Worm (Caenorhabditis elegans) whole organism, young adult: ENCODE results near the gene C18D11.7.

Experiments used
- B0035.1 ChIP-seq: sonication (generic microtip); optimal IDR thresholded peaks from 2 replicates; lab custom pipeline; 2016; ENCODE audit warnings: missing genetic modification characterization, mild to moderate bottlenecking, missing compliant biosample characterization, missing genotype, missing genetic modification reagents
- B0261.1 ChIP-seq: sonication (generic microtip); optimal IDR thresholded peaks from 2 replicates; lab custom pipeline; 2016; ENCODE audit warnings: mild to moderate bottlenecking, missing genetic modification characterization, moderate library complexity, missing compliant biosample characterization
- B0336.3 ChIP-seq: fragments of 200-800 bp; sonication (Bioruptor generic); IDR thresholded peaks from 2 replicates; pipeline ENCODE4 v1.3.6; 2022; ENCODE audit warnings: missing genetic modification characterization, missing compliant biosample characterization
- F22D6.2 ChIP-seq: sonication (generic microtip); optimal IDR thresholded peaks from 2 replicates; lab custom pipeline; 2016; ENCODE audit warnings: mild to moderate bottlenecking, missing genetic modification characterization, missing compliant biosample characterization
- F37B4.10 ChIP-seq: fragments of 200-800 bp; sonication (Bioruptor generic); IDR thresholded peaks from 2 replicates; pipeline ENCODE4 v1.3.6; 2022; ENCODE audit warnings: missing genetic modification characterization, missing compliant biosample characterization
- F57A8.1 ChIP-seq: fragments of 200-800 bp; sonication (Bioruptor generic); optimal IDR thresholded peaks from 2 replicates; lab custom pipeline; 2018; ENCODE audit warnings: mild to moderate bottlenecking, missing genetic modification characterization, moderate library complexity, missing compliant biosample characterization
- K11D2.4 ChIP-seq: fragments of 200-800 bp; sonication (Bioruptor generic); IDR thresholded peaks from 2 replicates; pipeline ENCODE4 v1.3.6; 2022; ENCODE audit warnings: missing genetic modification reagents, missing genetic modification characterization, missing compliant biosample characterization
- K12H6.12 ChIP-seq: fragments of 200-800 bp; sonication (Bioruptor generic); optimal IDR thresholded peaks from 2 replicates; lab custom pipeline; 2018; ENCODE audit warnings: mild to moderate bottlenecking, missing genetic modification characterization, missing compliant biosample characterization
- Y53F4B.3 ChIP-seq: fragments of 200-800 bp; sonication (Bioruptor generic); IDR thresholded peaks from 2 replicates; pipeline ENCODE4 v1.3.6; 2022; ENCODE audit warnings: missing genetic modification reagents, missing genetic modification characterization, missing compliant biosample characterization
- Y67H2A.10 ChIP-seq: fragments of 200-800 bp; sonication (Bioruptor generic); conservative IDR thresholded peaks from 2 replicates; pipeline ENCODE4 v1.3.6; 2022; ENCODE audit warnings: missing genetic modification reagents, missing genetic modification characterization, missing compliant biosample characterization
- Y79H2A.3 ChIP-seq: fragments of 200-800 bp; sonication (Bioruptor generic); conservative IDR thresholded peaks from 2 replicates; pipeline ENCODE4 v1.3.6; 2022; ENCODE audit warnings: missing genetic modification reagents, missing genetic modification characterization, missing compliant biosample characterization
- ama-1 ChIP-seq, 3 experiments: fragments of 150-350 bp in 1 of 3; sonication (generic microtip) in 2 of 3; optimal IDR thresholded peaks; 2 replicates each; lab custom pipeline; 2014 to 2018; ENCODE audit warnings: missing biosample characterization in 2 of 3, missing genetic modification characterization in 2 of 3, missing genetic modification reagents in 2 of 3
- aptf-2 ChIP-seq: fragments of 200-800 bp; sonication (Bioruptor generic); conservative IDR thresholded peaks from 2 replicates; pipeline ENCODE4 v1.3.6; 2022; ENCODE audit warnings: missing genetic modification reagents, missing genetic modification characterization, missing compliant biosample characterization
- aptf-3 ChIP-seq: fragments of 200-800 bp; sonication (Bioruptor generic); IDR thresholded peaks from 2 replicates; pipeline ENCODE4 v1.3.6; 2022; ENCODE audit warnings: missing genetic modification characterization, missing compliant biosample characterization
- athp-1 ChIP-seq: sonication (generic microtip); optimal IDR thresholded peaks from 2 replicates; lab custom pipeline; 2017; ENCODE audit warnings: mild to moderate bottlenecking, missing genetic modification characterization, missing compliant biosample characterization
- bed-2 ChIP-seq: fragments of 200-800 bp; sonication (Bioruptor generic); IDR thresholded peaks from 2 replicates; pipeline ENCODE4 v1.3.6; 2022; ENCODE audit warnings: missing genetic modification reagents, missing genetic modification characterization, missing compliant biosample characterization
- cebp-2 ChIP-seq: fragments of 200-800 bp; sonication (Bioruptor generic); IDR thresholded peaks from 2 replicates; pipeline ENCODE4 v1.3.6; 2022; ENCODE audit warnings: missing genetic modification characterization, missing compliant biosample characterization
- ceh-91 ChIP-seq: fragments of 200-800 bp; sonication (Bioruptor generic); IDR thresholded peaks from 2 replicates; pipeline ENCODE4 v1.3.6; 2022; ENCODE audit warnings: missing genetic modification reagents, missing genetic modification characterization, missing compliant biosample characterization
- die-1 ChIP-seq: sonication (generic microtip); optimal IDR thresholded peaks from 2 replicates; lab custom pipeline; 2016; ENCODE audit warnings: missing genotype, mild to moderate bottlenecking, missing genetic modification characterization, missing compliant biosample characterization
- dox-1 ChIP-seq: fragments of 200-800 bp; sonication (Bioruptor generic); IDR thresholded peaks from 2 replicates; pipeline ENCODE4 v1.3.6; 2022; ENCODE audit warnings: missing genetic modification reagents, missing genetic modification characterization, missing compliant biosample characterization
- dpff-1 ChIP-seq: sonication (generic microtip); optimal IDR thresholded peaks from 2 replicates; lab custom pipeline; 2017; ENCODE audit warnings: mild to moderate bottlenecking, missing genetic modification characterization, missing compliant biosample characterization
- efl-1 ChIP-seq: fragments of 150-350 bp; optimal IDR thresholded peaks from 2 replicates; lab custom pipeline; 2014; ENCODE audit warnings: missing biosample characterization, missing genetic modification reagents, missing genetic modification characterization
- egl-44 ChIP-seq: fragments of 200-800 bp; sonication (Bioruptor generic); IDR thresholded peaks from 2 replicates; pipeline ENCODE4 v1.3.6; 2022; ENCODE audit warnings: missing genetic modification reagents, missing genetic modification characterization, missing compliant biosample characterization
- fkh-3 ChIP-seq: sonication (generic microtip); optimal IDR thresholded peaks from 2 replicates; lab custom pipeline; 2016; ENCODE audit warnings: mild to moderate bottlenecking, missing genetic modification characterization, missing compliant biosample characterization
- hmg-1.2 ChIP-seq: fragments of 200-800 bp; sonication (Bioruptor generic); IDR thresholded peaks from 2 replicates; pipeline ENCODE4 v1.3.6; 2022; ENCODE audit warnings: missing genetic modification reagents, missing genetic modification characterization, missing compliant biosample characterization
- hsf-1 ChIP-seq: fragments of 200-800 bp; sonication (Bioruptor generic); IDR thresholded peaks from 2 replicates; pipeline ENCODE4 v1.3.6; 2022; ENCODE audit warnings: missing genetic modification reagents, missing genetic modification characterization, missing compliant biosample characterization
- let-607 ChIP-seq, 2 experiments: fragments of 200-800 bp in 1 of 2; sonication (Bioruptor generic) in 1 of 2; sonication (generic microtip) in 1 of 2; optimal IDR thresholded peaks; 2 replicates each; lab custom pipeline; 2016 to 2018; ENCODE audit warnings: mild to moderate bottlenecking in 2 of 2, missing compliant biosample characterization in 2 of 2, missing genetic modification characterization in 2 of 2, moderate library complexity in 2 of 2, missing genotype in 1 of 2
- lin-26 ChIP-seq: fragments of 200-800 bp; sonication (Bioruptor generic); IDR thresholded peaks from 2 replicates; pipeline ENCODE4 v1.3.6; 2022; ENCODE audit warnings: missing genetic modification reagents, missing genetic modification characterization, missing compliant biosample characterization
- madf-6 ChIP-seq: fragments of 200-800 bp; sonication (Bioruptor generic); IDR thresholded peaks from 2 replicates; pipeline ENCODE4 v1.3.6; 2022; ENCODE audit warnings: missing genetic modification reagents, missing genetic modification characterization, missing compliant biosample characterization
- madf-8 ChIP-seq: fragments of 200-800 bp; sonication (Bioruptor generic); conservative IDR thresholded peaks from 2 replicates; pipeline ENCODE4 v1.3.6; 2022; ENCODE audit warnings: missing genetic modification reagents, missing genetic modification characterization, missing compliant biosample characterization
- mcd-1 ChIP-seq: fragments of 200-800 bp; sonication (Bioruptor generic); IDR thresholded peaks from 2 replicates; pipeline ENCODE4 v1.3.6; 2022; ENCODE audit warnings: missing genetic modification reagents, missing genetic modification characterization, missing compliant biosample characterization
- mes-4 ChIP-seq: sonication (generic microtip); optimal IDR thresholded peaks from 2 replicates; lab custom pipeline; 2016; ENCODE audit warnings: missing genotype, missing genetic modification characterization, missing compliant biosample characterization
- mxl-1 ChIP-seq: sonication (generic microtip); optimal IDR thresholded peaks from 2 replicates; lab custom pipeline; 2016; ENCODE audit warnings: missing genetic modification characterization, missing compliant biosample characterization
- nhr-120 ChIP-seq: fragments of 200-800 bp; sonication (Bioruptor generic); IDR thresholded peaks from 2 replicates; pipeline ENCODE4 v1.3.6; 2022; ENCODE audit warnings: missing genetic modification characterization, missing compliant biosample characterization
- nhr-27 ChIP-seq: fragments of 200-800 bp; sonication (Bioruptor generic); optimal IDR thresholded peaks from 2 replicates; lab custom pipeline; 2018; ENCODE audit warnings: mild to moderate bottlenecking, missing genetic modification characterization, moderate library complexity, missing compliant biosample characterization
- nhr-90 ChIP-seq: sonication (generic microtip); optimal IDR thresholded peaks from 2 replicates; lab custom pipeline; 2016; ENCODE audit warnings: missing genotype, mild to moderate bottlenecking, missing genetic modification characterization, missing compliant biosample characterization
- pha-4 ChIP-seq: fragments of 150-350 bp; sonication (generic microtip); optimal IDR thresholded peaks from 2 replicates; lab custom pipeline; 2014; ENCODE audit warnings: missing biosample characterization, missing genetic modification reagents, missing genetic modification characterization
- rcor-1 ChIP-seq: fragments of 200-800 bp; sonication (Bioruptor generic); IDR thresholded peaks from 2 replicates; pipeline ENCODE4 v1.3.6; 2022; ENCODE audit warnings: missing genetic modification reagents, missing genetic modification characterization, missing compliant biosample characterization
- somi-1 ChIP-seq: fragments of 200-800 bp; sonication (Bioruptor generic); optimal IDR thresholded peaks from 2 replicates; lab custom pipeline; 2018; ENCODE audit warnings: mild to moderate bottlenecking, missing genetic modification characterization, missing compliant biosample characterization
- tbp1 ChIP-seq: fragments of 200-800 bp; sonication (Bioruptor generic); optimal IDR thresholded peaks from 2 replicates; lab custom pipeline; 2018; ENCODE audit warnings: mild to moderate bottlenecking, missing genetic modification characterization, missing compliant biosample characterization
- tlf-1 ChIP-seq: fragments of 200-800 bp; sonication (Bioruptor generic); optimal IDR thresholded peaks from 2 replicates; lab custom pipeline; 2018; ENCODE audit warnings: mild to moderate bottlenecking, missing genetic modification characterization, missing compliant biosample characterization
- unc-130 ChIP-seq: sonication (generic microtip); optimal IDR thresholded peaks from 2 replicates; lab custom pipeline; 2016; ENCODE audit warnings: missing genetic modification reagents, missing genetic modification characterization, missing compliant biosample characterization
- zfh-2 ChIP-seq: fragments of 200-800 bp; sonication (Bioruptor generic); conservative IDR thresholded peaks from 2 replicates; pipeline ENCODE4 v1.3.6; 2022; ENCODE audit warnings: missing genetic modification reagents, missing genetic modification characterization, missing compliant biosample characterization
- ztf-18 ChIP-seq: sonication (generic microtip); optimal IDR thresholded peaks from 2 replicates; lab custom pipeline; 2016; ENCODE audit warnings: missing genotype, mild to moderate bottlenecking, missing genetic modification characterization, missing compliant biosample characterization
- ztf-3 ChIP-seq: fragments of 200-800 bp; sonication (Bioruptor generic); optimal IDR thresholded peaks from 2 replicates; lab custom pipeline; 2018; ENCODE audit warnings: mild to moderate bottlenecking, missing genetic modification characterization, missing compliant biosample characterization

The C18D11.7 gene

DNA sequence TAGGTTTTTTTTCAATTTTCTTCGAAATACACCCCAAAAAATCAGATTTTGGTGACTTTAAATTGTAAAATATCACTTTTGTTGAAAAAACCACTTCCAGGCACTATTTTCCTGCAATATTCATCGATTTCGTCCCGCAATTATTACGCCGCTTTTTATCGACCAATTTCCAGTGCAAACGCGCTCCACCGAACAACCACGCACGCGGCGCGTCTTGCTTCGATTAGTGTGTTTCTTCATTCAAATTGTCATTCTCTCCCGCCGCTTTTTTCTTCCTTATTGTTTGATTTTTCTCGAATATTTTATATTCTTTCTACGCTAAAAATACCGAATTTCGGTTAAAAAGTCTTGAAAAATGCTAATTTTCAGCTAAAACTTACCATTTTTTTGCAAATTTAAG lies 19.1 kb upstream of the C18D11.7 start (continued):
- TF ChIP-seq tbp1 (GFP tag; lab: Kevin White, UChicago) (peak; percentile 46), ceh-91 (GFP tag; lab: Robert Waterston, UW) (no peak), Y67H2A.10 (GFP tag; lab: Robert Waterston, UW) (no peak), F57A8.1 (GFP tag; lab: Kevin White, UChicago) (no peak), rcor-1 (GFP tag; lab: Robert Waterston, UW) (peak; percentile 40; the same call in 1 of the 2 replicates), athp-1 (tag; lab: Kevin White, UChicago) (peak; percentile 78), dpff-1 (tag; lab: Kevin White, UChicago) (no peak), tlf-1 (no peak), cebp-2 (GFP tag; lab: Robert Waterston, UW) (no peak), K11D2.4 (no peak), aptf-3 (GFP tag; lab: Robert Waterston, UW) (no peak), F22D6.2 (tag; lab: Kevin White, UChicago) (no peak), pha-4 (tag; lab: Kevin White, UChicago) (no peak), Y79H2A.3 (no peak), efl-1 (GFP tag; lab: Kevin White, UChicago) (peak; percentile 63)

DNA sequence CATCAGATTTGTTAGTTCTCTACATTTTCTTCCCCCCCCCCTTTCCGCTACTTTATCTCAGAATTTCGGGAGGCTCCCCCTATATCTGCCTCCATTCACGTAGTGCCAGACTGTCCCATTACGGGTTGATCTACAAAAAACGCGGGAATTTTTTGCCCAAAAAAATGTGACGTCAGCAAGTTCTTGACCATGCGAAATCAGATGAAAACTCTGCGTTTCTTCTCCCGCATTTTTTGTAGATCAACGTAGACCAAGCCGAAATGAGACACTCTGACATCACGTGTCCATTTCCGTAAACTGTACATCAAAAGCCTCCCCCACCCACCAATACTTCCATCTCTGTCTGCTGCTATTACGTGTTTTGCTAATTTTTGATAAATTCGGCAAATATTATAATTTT lies 18.0 kb upstream of the C18D11.7 start:
- no peak for TF ChIP-seq hmg-1.2 (GFP tag; lab: Robert Waterston, UW)
- TF ChIP-seq madf-6 (GFP tag; lab: Robert Waterston, UW), result peak; percentile 62
- no peak for TF ChIP-seq ama-1 (optimal IDR thresholded peaks at IDR 0.05; lab: Kevin White, UChicago)
- no peak for TF ChIP-seq ama-1 (GFP tag; optimal IDR thresholded peaks at IDR 0.05; lab: Kevin White, UChicago)
- TF ChIP-seq die-1, result peak; percentile 12
- TF ChIP-seq B0035.1 (tag; lab: Kevin White, UChicago), result no peak
- peak; percentile 30; the same call in 1 of the 2 replicates for TF ChIP-seq dox-1
- TF ChIP-seq lin-26 (GFP tag; lab: Robert Waterston, UW), result 0 out of 2 replicates have a peak, but pooled peaks have one; percentile 53
- no peak for TF ChIP-seq bed-2 (GFP tag; lab: Robert Waterston, UW)
- peak; percentile 35; the same call in 1 of the 2 replicates for TF ChIP-seq hsf-1
- TF ChIP-seq B0261.1 (tag; lab: Kevin White, UChicago), result no peak
- no peak for TF ChIP-seq nhr-90
- peak; percentile 24; the same call in 1 of the 2 replicates for TF ChIP-seq mcd-1 (GFP tag; lab: Robert Waterston, UW)
- TF ChIP-seq K12H6.12 (tag; lab: Kevin White, UChicago), result no peak
- no peak for TF ChIP-seq nhr-27 (tag; lab: Kevin White, UChicago)
- TF ChIP-seq B0336.3, result 0 out of 2 replicates have a peak, but pooled peaks have one; percentile 17

DNA sequence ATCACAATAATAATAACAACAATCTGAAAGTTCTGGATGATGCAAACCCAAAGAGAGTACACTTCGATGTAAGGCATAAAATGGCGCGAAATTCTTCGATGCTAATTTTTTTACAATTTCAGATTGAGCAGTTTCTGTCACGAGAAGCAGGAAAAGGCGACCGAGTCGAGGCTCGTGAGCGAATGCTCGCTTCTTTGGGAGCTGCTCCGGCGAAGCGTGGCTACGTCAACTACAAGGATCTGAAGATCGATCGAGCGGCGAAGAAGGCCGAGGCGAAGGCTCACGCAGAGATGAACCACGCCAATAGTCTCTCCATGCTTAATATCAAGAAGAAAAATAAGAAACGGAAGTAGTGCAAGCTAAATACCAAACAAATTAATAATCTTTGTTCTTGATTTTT lies 17.5 kb upstream of the C18D11.7 start:
- TF ChIP-seq mxl-1 (tag; lab: Kevin White, UChicago), result no peak
- TF ChIP-seq zfh-2 (GFP tag; lab: Robert Waterston, UW), result peak; percentile 59

ce11 chrIII:11823260-11823659 lies 16.7 kb upstream of the C18D11.7 start, which contains the start of gene C18D11.3:
Gene C18D11.3, plus strand, starts transcription at chrIII:11823448.
- TF ChIP-seq K12H6.12 (tag; lab: Kevin White, UChicago) (peak; percentile 80), egl-44 (GFP tag; lab: Robert Waterston, UW) (peak; percentile 69; the same call in 1 of the 2 replicates), dpff-1 (tag; lab: Kevin White, UChicago) (no peak), ztf-18 (tag; lab: Kevin White, UChicago) (peak; percentile 8), unc-130 (GFP tag; lab: Kevin White, UChicago) (no peak), F37B4.10 (GFP tag; lab: Robert Waterston, UW) (no peak), tlf-1 (peak; percentile 58), B0336.3 (peak; percentile 79), nhr-120 (GFP tag; lab: Robert Waterston, UW) (no peak), mes-4 (no peak), somi-1 (GFP tag; lab: Kevin White, UChicago) (no peak), die-1 (no peak), ztf-3 (GFP tag; lab: Kevin White, UChicago) (no peak), aptf-2 (GFP tag; lab: Robert Waterston, UW) (no peak), nhr-90 (no peak), madf-8 (GFP tag; lab: Robert Waterston, UW) (peak; percentile 31; the same call in 1 of the 2 replicates), Y53F4B.3 (GFP tag; lab: Robert Waterston, UW) (no peak), let-607 (tag; optimal IDR thresholded peaks at IDR 0.05; lab: Kevin White, UChicago) (peak in 1 of 2 experiments; percentile 30), F22D6.2 (tag; lab: Kevin White, UChicago) (no peak), fkh-3 (no peak)
